Worm (Caenorhabditis elegans) whole organism, young adult: ENCODE measurements around the gene R09A8.5.

Experiments
- B0261.1 ChIP-seq: sonication (generic microtip); optimal IDR thresholded peaks from 2 replicates; lab custom pipeline; 2016; ENCODE audit warnings: mild to moderate bottlenecking, missing genetic modification characterization, moderate library complexity, missing compliant biosample characterization
- D2030.7 ChIP-seq: fragments of 200-800 bp; sonication (Bioruptor generic); IDR thresholded peaks from 2 replicates; pipeline ENCODE4 v1.3.6; 2022; ENCODE audit warnings: missing genetic modification reagents, missing genetic modification characterization, missing compliant biosample characterization
- F33H1.4 ChIP-seq: fragments of 200-800 bp; sonication (Bioruptor generic); IDR thresholded peaks from 2 replicates; pipeline ENCODE4 v1.3.6; 2022; ENCODE audit warnings: missing genetic modification reagents, missing genetic modification characterization, missing compliant biosample characterization
- F52B5.7 ChIP-seq: sonication (generic microtip); optimal IDR thresholded peaks from 2 replicates; lab custom pipeline; 2016; ENCODE audit warnings: mild to moderate bottlenecking, missing genetic modification characterization, missing compliant biosample characterization
- F57A8.1 ChIP-seq: fragments of 200-800 bp; sonication (Bioruptor generic); optimal IDR thresholded peaks from 2 replicates; lab custom pipeline; 2018; ENCODE audit warnings: mild to moderate bottlenecking, missing genetic modification characterization, moderate library complexity, missing compliant biosample characterization
- Y79H2A.3 ChIP-seq: fragments of 200-800 bp; sonication (Bioruptor generic); conservative IDR thresholded peaks from 2 replicates; pipeline ENCODE4 v1.3.6; 2022; ENCODE audit warnings: missing genetic modification reagents, missing genetic modification characterization, missing compliant biosample characterization
- ZK185.1 ChIP-seq: sonication (generic microtip); optimal IDR thresholded peaks from 2 replicates; lab custom pipeline; 2016; ENCODE audit warnings: mild to moderate bottlenecking, missing genetic modification characterization, missing compliant biosample characterization; ENCODE audit not compliant: poor library complexity, severe bottlenecking
- ama-1 ChIP-seq, 3 experiments: fragments of 150-350 bp in 1 of 3; sonication (generic microtip) in 2 of 3; optimal IDR thresholded peaks; 2 replicates each; lab custom pipeline; 2014 to 2018; ENCODE audit warnings: missing biosample characterization in 2 of 3, missing genetic modification characterization in 2 of 3, missing genetic modification reagents in 2 of 3
- athp-1 ChIP-seq: sonication (generic microtip); optimal IDR thresholded peaks from 2 replicates; lab custom pipeline; 2017; ENCODE audit warnings: mild to moderate bottlenecking, missing genetic modification characterization, missing compliant biosample characterization
- bed-1 ChIP-seq: fragments of 200-800 bp; sonication (Bioruptor generic); IDR thresholded peaks from 2 replicates; pipeline ENCODE4 v1.3.6; 2022; ENCODE audit warnings: missing genetic modification reagents, missing genetic modification characterization, missing compliant biosample characterization
- ceh-100 ChIP-seq: fragments of 200-800 bp; sonication (Bioruptor generic); IDR thresholded peaks from 2 replicates; pipeline ENCODE4 v1.3.6; 2022; ENCODE audit warnings: missing genetic modification reagents, missing genetic modification characterization, missing compliant biosample characterization
- chd-7 ChIP-seq: sonication (generic microtip); optimal IDR thresholded peaks from 2 replicates; lab custom pipeline; 2016; ENCODE audit warnings: mild to moderate bottlenecking, missing genetic modification characterization, moderate library complexity, missing compliant biosample characterization
- egl-18 ChIP-seq: fragments of 200-800 bp; sonication (Bioruptor generic); IDR thresholded peaks from 2 replicates; pipeline ENCODE4 v1.3.6; 2022; ENCODE audit warnings: missing genetic modification reagents, missing genetic modification characterization, missing compliant biosample characterization
- egrh-3 ChIP-seq: fragments of 200-800 bp; sonication (Bioruptor generic); IDR thresholded peaks from 2 replicates; pipeline ENCODE4 v1.3.6; 2022; ENCODE audit warnings: missing genetic modification reagents, missing genetic modification characterization, missing compliant biosample characterization
- fkh-3 ChIP-seq: sonication (generic microtip); optimal IDR thresholded peaks from 2 replicates; lab custom pipeline; 2016; ENCODE audit warnings: mild to moderate bottlenecking, missing genetic modification characterization, missing compliant biosample characterization
- hmg-1.2 ChIP-seq: fragments of 200-800 bp; sonication (Bioruptor generic); IDR thresholded peaks from 2 replicates; pipeline ENCODE4 v1.3.6; 2022; ENCODE audit warnings: missing genetic modification reagents, missing genetic modification characterization, missing compliant biosample characterization
- lag-1 ChIP-seq: fragments of 200-800 bp; sonication (Bioruptor generic); IDR thresholded peaks from 2 replicates; pipeline ENCODE4 v1.3.6; 2022; ENCODE audit warnings: missing genetic modification reagents, missing genetic modification characterization, missing compliant biosample characterization
- lin-35 ChIP-seq, 3 experiments: fragments of 150-350 bp in 2 of 3; sonication (generic microtip) in 1 of 3; optimal IDR thresholded peaks; 2 replicates each; lab custom pipeline; 2014 to 2018; ENCODE audit warnings: missing biosample characterization in 3 of 3, missing genetic modification characterization in 3 of 3, missing genetic modification reagents in 3 of 3
- lsl-1 ChIP-seq: fragments of 200-800 bp; sonication (Bioruptor generic); optimal IDR thresholded peaks from 2 replicates; lab custom pipeline; 2018; ENCODE audit warnings: mild to moderate bottlenecking, missing genetic modification characterization, moderate library complexity, missing compliant biosample characterization
- madf-3 ChIP-seq: fragments of 200-800 bp; sonication (Bioruptor generic); IDR thresholded peaks from 2 replicates; pipeline ENCODE4 v1.3.6; 2022; ENCODE audit warnings: missing genetic modification reagents, missing genetic modification characterization, missing compliant biosample characterization
- madf-8 ChIP-seq: fragments of 200-800 bp; sonication (Bioruptor generic); conservative IDR thresholded peaks from 2 replicates; pipeline ENCODE4 v1.3.6; 2022; ENCODE audit warnings: missing genetic modification reagents, missing genetic modification characterization, missing compliant biosample characterization
- mcd-1 ChIP-seq: fragments of 200-800 bp; sonication (Bioruptor generic); IDR thresholded peaks from 2 replicates; pipeline ENCODE4 v1.3.6; 2022; ENCODE audit warnings: missing genetic modification reagents, missing genetic modification characterization, missing compliant biosample characterization
- nfyb-1 ChIP-seq: fragments of 200-800 bp; sonication (Bioruptor generic); IDR thresholded peaks from 2 replicates; pipeline ENCODE4 v1.3.6; 2022; ENCODE audit warnings: missing genetic modification reagents, missing genetic modification characterization, missing compliant biosample characterization
- nhr-90 ChIP-seq: sonication (generic microtip); optimal IDR thresholded peaks from 2 replicates; lab custom pipeline; 2016; ENCODE audit warnings: missing genotype, mild to moderate bottlenecking, missing genetic modification characterization, missing compliant biosample characterization
- pbrm-1 ChIP-seq: fragments of 200-800 bp; sonication (Bioruptor generic); IDR thresholded peaks from 2 replicates; pipeline ENCODE4 v1.3.6; 2022; ENCODE audit warnings: missing genetic modification reagents, missing genetic modification characterization, missing compliant biosample characterization
- pha-4 ChIP-seq: fragments of 150-350 bp; sonication (generic microtip); optimal IDR thresholded peaks from 2 replicates; lab custom pipeline; 2014; ENCODE audit warnings: missing biosample characterization, missing genetic modification reagents, missing genetic modification characterization
- rcor-1 ChIP-seq: fragments of 200-800 bp; sonication (Bioruptor generic); IDR thresholded peaks from 2 replicates; pipeline ENCODE4 v1.3.6; 2022; ENCODE audit warnings: missing genetic modification reagents, missing genetic modification characterization, missing compliant biosample characterization
- rec-8 ChIP-seq, 2 experiments: sonication (generic microtip); optimal IDR thresholded peaks; 2 replicates each; lab custom pipeline; 2016; ENCODE audit warnings: mild to moderate bottlenecking in 2 of 2, missing genetic modification characterization in 2 of 2, missing genetic modification reagents in 2 of 2, missing genotype in 2 of 2, missing biosample characterization in 1 of 2, missing compliant biosample characterization in 1 of 2, moderate library complexity in 1 of 2
- snpc-1.1 ChIP-seq: sonication (generic microtip); optimal IDR thresholded peaks from 2 replicates; lab custom pipeline; 2017; ENCODE audit warnings: missing genetic modification characterization, mild to moderate bottlenecking, missing compliant biosample characterization, antibody characterized with exemption, moderate library complexity, missing genotype, missing genetic modification reagents; ENCODE audit not compliant: insufficient read depth
- snpc-3.4 ChIP-seq: sonication (generic microtip); optimal IDR thresholded peaks from 2 replicates; lab custom pipeline; 2017; ENCODE audit warnings: missing genetic modification characterization, mild to moderate bottlenecking, missing compliant biosample characterization, antibody characterized with exemption, moderate library complexity, missing genotype, missing genetic modification reagents
- snpc-4 ChIP-seq, 5 experiments: fragments of 150-350 bp in 1 of 5; sonication (generic microtip) in 4 of 5; optimal IDR thresholded peaks; 2 replicates each; lab custom pipeline; 2014 to 2018; ENCODE audit warnings: missing genetic modification characterization in 5 of 5, missing biosample characterization in 3 of 5, antibody characterized with exemption in 2 of 5, mild to moderate bottlenecking in 2 of 5, missing compliant biosample characterization in 2 of 5, missing genotype in 2 of 5, moderate library complexity in 2 of 5, missing genetic modification reagents in 1 of 5
- sptf-2 ChIP-seq: fragments of 200-800 bp; sonication (Bioruptor generic); optimal IDR thresholded peaks from 2 replicates; lab custom pipeline; 2018; ENCODE audit warnings: mild to moderate bottlenecking, missing genetic modification characterization, missing compliant biosample characterization
- tbp1 ChIP-seq: fragments of 200-800 bp; sonication (Bioruptor generic); optimal IDR thresholded peaks from 2 replicates; lab custom pipeline; 2018; ENCODE audit warnings: mild to moderate bottlenecking, missing genetic modification characterization, missing compliant biosample characterization
- tlf-1 ChIP-seq: fragments of 200-800 bp; sonication (Bioruptor generic); optimal IDR thresholded peaks from 2 replicates; lab custom pipeline; 2018; ENCODE audit warnings: mild to moderate bottlenecking, missing genetic modification characterization, missing compliant biosample characterization
- xnd-1 ChIP-seq: sonication (generic microtip); optimal IDR thresholded peaks from 2 replicates; lab custom pipeline; 2016; ENCODE audit warnings: missing genotype, missing genetic modification reagents, missing genetic modification characterization, missing compliant biosample characterization
- zfh-2 ChIP-seq: fragments of 200-800 bp; sonication (Bioruptor generic); conservative IDR thresholded peaks from 2 replicates; pipeline ENCODE4 v1.3.6; 2022; ENCODE audit warnings: missing genetic modification reagents, missing genetic modification characterization, missing compliant biosample characterization
- ztf-25 ChIP-seq: fragments of 200-800 bp; sonication (Bioruptor generic); IDR thresholded peaks from 2 replicates; pipeline ENCODE4 v1.3.6; 2022; ENCODE audit warnings: missing genetic modification reagents, missing genetic modification characterization, missing compliant biosample characterization
- ztf-26 ChIP-seq: sonication (generic microtip); optimal IDR thresholded peaks from 2 replicates; lab custom pipeline; 2017; ENCODE audit warnings: missing genetic modification characterization, missing compliant biosample characterization
- ztf-6 ChIP-seq: fragments of 200-800 bp; sonication (Bioruptor generic); IDR thresholded peaks from 2 replicates; pipeline ENCODE4 v1.3.6; 2022; ENCODE audit warnings: missing genetic modification reagents, missing genetic modification characterization, missing compliant biosample characterization

Gene R09A8.5

ce11 chrX:12645846-12646245 is 5.5 kb upstream of the R09A8.5 start:
- no peak for TF ChIP-seq B0261.1
- no peak for TF ChIP-seq athp-1 (tag; lab: Kevin White, UChicago)
- no peak for TF ChIP-seq ceh-100 (GFP tag; lab: Robert Waterston, UW)
- no peak for TF ChIP-seq lsl-1 (GFP tag; lab: Kevin White, UChicago)
- TF ChIP-seq rec-8 (tag; optimal IDR thresholded peaks at IDR 0.05; lab: Kevin White, UChicago) = no peak
- no peak for TF ChIP-seq chd-7 (tag; lab: Kevin White, UChicago)
- TF ChIP-seq F57A8.1 (GFP tag; lab: Kevin White, UChicago) = no peak
- no peak for TF ChIP-seq zfh-2 (GFP tag; lab: Robert Waterston, UW)

ce11 chrX:12642952-12643351 is 2.6 kb upstream of the R09A8.5 start:
- no peak for TF ChIP-seq lsl-1 (GFP tag; lab: Kevin White, UChicago)
- no peak for TF ChIP-seq snpc-4 (GFP tag; optimal IDR thresholded peaks at IDR 0.05; lab: Kevin White, UChicago)
- no peak for TF ChIP-seq snpc-4 (tag; optimal IDR thresholded peaks at IDR 0.05; lab: Kevin White, UChicago)
- TF ChIP-seq F52B5.7 (tag; lab: Kevin White, UChicago) = no peak
- no peak for TF ChIP-seq ztf-6 (GFP tag; lab: Robert Waterston, UW)
- TF ChIP-seq lag-1 (GFP tag; lab: Robert Waterston, UW) = no peak
- no peak for TF ChIP-seq nfyb-1 (GFP tag; lab: Robert Waterston, UW)
- TF ChIP-seq ama-1 (optimal IDR thresholded peaks at IDR 0.05; lab: Kevin White, UChicago) = no peak
- no peak for TF ChIP-seq ama-1 (GFP tag; optimal IDR thresholded peaks at IDR 0.05; lab: Kevin White, UChicago)
- no peak for TF ChIP-seq F33H1.4 (GFP tag; lab: Robert Waterston, UW)
- no peak for TF ChIP-seq pha-4 (tag; lab: Kevin White, UChicago)

- TF ChIP-seq madf-8 (GFP tag; lab: Robert Waterston, UW) (no peak), F33H1.4 (GFP tag; lab: Robert Waterston, UW) (no peak), xnd-1 (no peak), ceh-100 (GFP tag; lab: Robert Waterston, UW) (no peak), snpc-1.1 (tag; lab: Kevin White, UChicago) (no peak), ztf-26 (tag; lab: Kevin White, UChicago) (no peak), tbp1 (GFP tag; lab: Kevin White, UChicago) (no peak), rcor-1 (GFP tag; lab: Robert Waterston, UW) (no peak)
These were observed 602 bp upstream of the R09A8.5 start for ce11 chrX:12640961-12641360.

ce11 chrX:12637978-12638377 is 2.4 kb downstream of the R09A8.5 start:
- no peak for TF ChIP-seq egrh-3 (GFP tag; lab: Robert Waterston, UW)
- TF ChIP-seq nhr-90 (tag; lab: Kevin White, UChicago) = no peak
- no peak for TF ChIP-seq B0261.1
- no peak for TF ChIP-seq fkh-3 (tag; lab: Kevin White, UChicago)
- TF ChIP-seq snpc-3.4 (tag; lab: Kevin White, UChicago) = no peak
- no peak for TF ChIP-seq pbrm-1 (GFP tag; lab: Robert Waterston, UW)
- TF ChIP-seq mcd-1 = no peak
- no peak for TF ChIP-seq hmg-1.2 (GFP tag; lab: Robert Waterston, UW)
- no peak for TF ChIP-seq tlf-1 (GFP tag; lab: Kevin White, UChicago)
- TF ChIP-seq zfh-2 (GFP tag; lab: Robert Waterston, UW) = no peak
- TF ChIP-seq, all 124 proteins: peak for 0

- TF ChIP-seq sptf-2 (no peak), Y79H2A.3 (GFP tag; lab: Robert Waterston, UW) (no peak), ztf-25 (GFP tag; lab: Robert Waterston, UW) (no peak), snpc-4 (GFP tag; optimal IDR thresholded peaks at IDR 0.05; lab: Kevin White, UChicago) (no peak), snpc-4 (tag; optimal IDR thresholded peaks at IDR 0.05; lab: Kevin White, UChicago) (no peak), bed-1 (GFP tag; lab: Robert Waterston, UW) (0 out of 2 replicates have a peak, but pooled peaks have one; percentile 15), egl-18 (GFP tag; lab: Robert Waterston, UW) (0 out of 2 replicates have a peak, but pooled peaks have one; percentile 36), ZK185.1 (no peak), madf-3 (GFP tag; lab: Robert Waterston, UW) (no peak), D2030.7 (no peak), ztf-26 (tag; lab: Kevin White, UChicago) (no peak), lin-35 (GFP tag; optimal IDR thresholded peaks at IDR 0.05; lab: Kevin White, UChicago) (no peak), egrh-3 (GFP tag; lab: Robert Waterston, UW) (peak; percentile 66; the same call in 1 of the 2 replicates), zfh-2 (GFP tag; lab: Robert Waterston, UW) (peak; percentile 80)
These were observed 4.1 kb downstream of the R09A8.5 start for ce11 chrX:12636242-12636641.
